Worm (Caenorhabditis elegans) whole organism, L3 larva: ENCODE results near the gene sulp-5.
A peak's percentile ranks its signal among the peaks of the same experiment; 100 is the strongest.

Experiments used
- R02D3.7 ChIP-seq: fragments of 150-350 bp; optimal IDR thresholded peaks from 2 replicates; lab custom pipeline; 2014; ENCODE audit warnings: missing biosample characterization, missing genetic modification characterization
- ama-1 ChIP-seq: fragments of 150-350 bp; optimal IDR thresholded peaks from 2 replicates; lab custom pipeline; 2018
- ceh-16 ChIP-seq: sonication (generic microtip); optimal IDR thresholded peaks from 2 replicates; lab custom pipeline; 2017; ENCODE audit warnings: missing biosample characterization, missing genetic modification characterization
- ceh-28 ChIP-seq: fragments of 150-350 bp; optimal IDR thresholded peaks from 2 replicates; lab custom pipeline; 2014; ENCODE audit warnings: missing biosample characterization, missing genetic modification reagents, missing genetic modification characterization
- ceh-82 ChIP-seq: fragments of 150-350 bp; optimal IDR thresholded peaks from 2 replicates; lab custom pipeline; 2014; ENCODE audit warnings: missing biosample characterization, missing genetic modification characterization
- ceh-9 ChIP-seq: sonication (generic microtip); optimal IDR thresholded peaks from 2 replicates; lab custom pipeline; 2018; ENCODE audit warnings: missing biosample characterization, missing genetic modification characterization
- elt-2 ChIP-seq: sonication (generic microtip); optimal IDR thresholded peaks from 2 replicates; lab custom pipeline; 2016; ENCODE audit warnings: missing genetic modification reagents, mild to moderate bottlenecking, missing genetic modification characterization, missing compliant biosample characterization
- elt-3 ChIP-seq, 3 experiments: fragments of 150-350 bp in 1 of 3; sonication (generic microtip) in 2 of 3; optimal IDR thresholded peaks; 2 replicates in 2 of 3; 4 replicates in 1 of 3; lab custom pipeline; 2014 to 2017; ENCODE audit warnings: missing biosample characterization in 3 of 3, missing genetic modification characterization in 3 of 3
- hmg-11 ChIP-seq: sonication (generic microtip); optimal IDR thresholded peaks from 2 replicates; lab custom pipeline; 2016; ENCODE audit warnings: missing genetic modification characterization, missing compliant biosample characterization
- jun-1 ChIP-seq: fragments of 150-350 bp; optimal IDR thresholded peaks from 2 replicates; lab custom pipeline; 2014; ENCODE audit warnings: missing biosample characterization, missing genetic modification reagents, missing genetic modification characterization
- lin-39 ChIP-seq: fragments of 150-350 bp; optimal IDR thresholded peaks from 2 replicates; lab custom pipeline; 2018; ENCODE audit warnings: missing biosample characterization, missing genetic modification reagents, missing genetic modification characterization
- lsy-12 ChIP-seq: sonication (generic microtip); optimal IDR thresholded peaks from 2 replicates; lab custom pipeline; 2016; ENCODE audit warnings: mild to moderate bottlenecking, missing genetic modification characterization, missing compliant biosample characterization
- mml-1 ChIP-seq: fragments of 150-350 bp; sonication (generic microtip); optimal IDR thresholded peaks from 3 replicates; lab custom pipeline; 2014; ENCODE audit warnings: missing biosample characterization, missing genetic modification characterization
- nfya-1 ChIP-seq: sonication (generic microtip); optimal IDR thresholded peaks from 2 replicates; lab custom pipeline; 2017; ENCODE audit warnings: missing genetic modification characterization, mild to moderate bottlenecking, missing compliant biosample characterization, antibody characterized with exemption, moderate library complexity; ENCODE audit not compliant: insufficient read depth
- nhr-11 ChIP-seq: fragments of 150-350 bp; optimal IDR thresholded peaks from 2 replicates; lab custom pipeline; 2014; ENCODE audit warnings: missing biosample characterization, missing genetic modification characterization
- nhr-237 ChIP-seq: fragments of 150-350 bp; optimal IDR thresholded peaks from 2 replicates; lab custom pipeline; 2014; ENCODE audit warnings: missing biosample characterization, missing genetic modification characterization
- nhr-25 ChIP-seq: sonication (generic microtip); optimal IDR thresholded peaks from 2 replicates; lab custom pipeline; 2017; ENCODE audit warnings: missing biosample characterization, missing genetic modification characterization
- nhr-28 ChIP-seq: fragments of 150-350 bp; optimal IDR thresholded peaks from 2 replicates; lab custom pipeline; 2014; ENCODE audit warnings: missing biosample characterization, missing genetic modification characterization
- nhr-43 ChIP-seq: sonication (generic microtip); optimal IDR thresholded peaks from 2 replicates; lab custom pipeline; 2016; ENCODE audit warnings: mild to moderate bottlenecking, missing genetic modification characterization, missing compliant biosample characterization; ENCODE audit not compliant: poor library complexity, severe bottlenecking
- nhr-67 ChIP-seq: fragments of 150-350 bp; optimal IDR thresholded peaks from 2 replicates; lab custom pipeline; 2014; ENCODE audit warnings: missing biosample characterization, missing genetic modification characterization
- nhr-76 ChIP-seq: fragments of 150-350 bp; sonication (generic microtip); optimal IDR thresholded peaks from 5 replicates; lab custom pipeline; 2014; ENCODE audit warnings: missing biosample characterization, missing genetic modification characterization
- nhr-77 ChIP-seq: fragments of 150-350 bp; optimal IDR thresholded peaks from 2 replicates; lab custom pipeline; 2014; ENCODE audit warnings: missing biosample characterization, missing genetic modification characterization
- pha-4 ChIP-seq: fragments of 150-350 bp; optimal IDR thresholded peaks from 2 replicates; lab custom pipeline; 2014; ENCODE audit warnings: missing biosample characterization, missing genetic modification reagents, missing genetic modification characterization
- pqm-1 ChIP-seq: fragments of 150-350 bp; optimal IDR thresholded peaks from 2 replicates; lab custom pipeline; 2017; ENCODE audit warnings: missing biosample characterization, missing genetic modification characterization, inconsistent platforms
- sea-2 ChIP-seq: fragments of 150-350 bp; sonication (generic microtip); optimal IDR thresholded peaks from 4 replicates; lab custom pipeline; 2014; ENCODE audit warnings: missing biosample characterization, missing genetic modification reagents, missing genetic modification characterization
- skn-1 ChIP-seq: fragments of 150-350 bp; optimal IDR thresholded peaks from 2 replicates; lab custom pipeline; 2014; ENCODE audit warnings: missing biosample characterization, missing genetic modification characterization
- tbx-2 ChIP-seq: sonication (generic microtip); optimal IDR thresholded peaks from 2 replicates; lab custom pipeline; 2016; ENCODE audit warnings: mild to moderate bottlenecking, missing genetic modification characterization, missing compliant biosample characterization
- zag-1 ChIP-seq: fragments of 150-350 bp; optimal IDR thresholded peaks from 2 replicates; lab custom pipeline; 2014; ENCODE audit warnings: missing biosample characterization, missing genetic modification characterization
- ztf-4 ChIP-seq: fragments of 150-350 bp; optimal IDR thresholded peaks from 2 replicates; lab custom pipeline; 2014; ENCODE audit warnings: missing biosample characterization, missing genetic modification characterization

sulp-5 gene

DNA sequence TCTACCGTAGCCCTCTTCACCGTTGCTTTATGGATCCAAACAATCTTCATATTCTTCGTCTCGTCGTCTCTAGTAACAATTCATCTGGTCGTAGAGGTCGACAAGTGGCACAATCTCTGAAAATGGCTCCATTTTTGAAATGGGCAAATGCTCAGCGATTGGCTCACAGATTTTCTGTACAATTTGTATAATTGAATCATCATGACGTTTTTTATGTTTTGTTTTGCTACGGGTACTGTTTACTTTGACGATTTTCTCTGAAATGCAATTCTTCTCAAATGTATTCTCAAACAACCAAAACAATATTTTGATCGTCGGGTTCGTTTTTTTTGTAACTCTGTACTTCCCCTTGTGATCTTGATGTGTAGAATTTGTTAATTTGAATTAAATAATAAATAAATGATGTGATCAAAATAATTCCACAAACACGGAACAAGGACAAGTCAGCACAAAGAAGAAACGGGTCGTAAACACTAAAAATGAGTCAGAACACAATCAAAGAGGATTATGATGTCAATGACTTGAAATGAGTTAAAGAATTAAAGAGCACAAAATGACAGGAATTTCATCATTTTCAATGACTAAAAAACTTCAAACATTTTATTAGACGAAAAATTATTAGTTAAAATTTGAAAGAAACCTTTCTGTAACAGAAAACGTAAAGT is 17.8 kb upstream of the sulp-5 start:
- TF ChIP-seq elt-2 (tag; lab: Kevin White, UChicago) (peak; percentile 36), ceh-16 (tag; lab: Kevin White, UChicago) (no peak), nhr-76 (tag; lab: Kevin White, UChicago) (no peak), pqm-1 (tag; lab: Kevin White, UChicago) (peak; percentile 58), jun-1 (peak; percentile 52), pha-4 (peak; percentile 36), skn-1 (tag; lab: Kevin White, UChicago) (no peak)

DNA sequence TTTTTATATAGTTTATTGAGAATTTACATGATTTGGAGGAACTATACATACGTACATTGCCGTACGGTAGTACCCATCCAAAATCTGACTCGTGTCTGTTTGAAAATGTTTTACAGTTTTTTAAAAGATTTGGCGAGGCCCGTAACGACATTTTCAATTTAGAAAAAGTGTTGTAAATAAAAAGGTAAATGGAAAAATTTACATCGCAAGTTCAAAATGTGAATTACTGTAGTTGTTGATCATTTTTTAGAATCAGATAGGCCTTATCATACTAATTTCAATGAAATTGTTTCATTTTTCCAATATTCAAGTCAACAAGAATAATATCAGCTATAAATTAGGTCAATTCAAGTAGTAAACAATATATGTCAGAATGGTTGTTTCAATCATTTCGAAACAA is 17.0 kb upstream of the sulp-5 start, which contains the start of gene R13H4.6:
TSS of gene R13H4.6 (plus strand) at position 301 of the 400 bp plus-strand sequence.
- no peak for TF ChIP-seq lin-39 (tag; lab: Kevin White, UChicago)
- TF ChIP-seq pha-4, result peak; percentile 20

DNA sequence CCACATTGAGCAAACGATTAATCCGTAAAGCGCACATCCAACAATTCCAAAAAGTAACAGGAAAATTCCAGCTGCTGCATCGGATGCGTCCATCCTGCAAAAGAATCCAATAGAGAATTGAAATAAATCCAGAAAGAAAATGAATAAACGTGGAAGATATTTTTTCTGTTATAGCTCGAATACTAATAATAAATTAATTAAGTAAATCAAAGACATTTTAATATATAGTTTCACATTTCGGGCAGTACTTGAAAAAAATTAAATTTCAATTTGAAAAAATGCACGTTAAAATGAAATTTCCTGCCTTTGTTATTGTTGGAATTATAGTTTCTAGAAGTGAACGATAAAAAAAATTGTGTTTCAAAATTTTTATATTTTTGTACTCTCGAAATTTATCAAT is 11.7 kb upstream of the sulp-5 start, which contains the start of gene R13H4.7:
TSS of gene R13H4.7 (minus strand) at position 101 of the 400 bp plus-strand sequence.
- no peak for TF ChIP-seq nhr-43 (tag; lab: Kevin White, UChicago)

DNA sequence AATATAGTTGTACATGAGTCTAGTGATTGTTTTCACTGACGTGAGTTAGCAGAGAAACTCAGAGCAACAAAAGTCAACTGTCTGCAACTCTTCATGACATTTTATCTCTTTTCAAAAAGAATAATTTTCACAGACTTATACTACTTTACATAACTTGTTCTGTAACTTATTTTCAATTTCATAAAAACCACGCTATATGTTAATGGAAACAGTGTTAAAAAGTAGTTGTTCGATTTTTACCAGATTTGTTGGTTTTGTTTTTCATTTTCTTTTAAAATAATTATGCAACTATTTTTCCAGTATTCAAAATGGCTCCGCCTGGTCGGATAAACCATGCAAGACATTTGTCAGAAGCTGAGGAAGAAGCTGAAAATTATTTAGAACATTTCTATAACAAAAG is 4.8 kb upstream of the sulp-5 start, which contains the start of gene sulp-4:
TSS of gene sulp-4 (plus strand) at position 301 of the 400 bp plus-strand sequence.
- TF ChIP-seq sea-2 (GFP tag; lab: Kevin White, UChicago), result no peak
- no peak for TF ChIP-seq nhr-67 (tag; lab: Kevin White, UChicago)
- TF ChIP-seq nhr-28, result no peak
- no peak for TF ChIP-seq nhr-11

DNA sequence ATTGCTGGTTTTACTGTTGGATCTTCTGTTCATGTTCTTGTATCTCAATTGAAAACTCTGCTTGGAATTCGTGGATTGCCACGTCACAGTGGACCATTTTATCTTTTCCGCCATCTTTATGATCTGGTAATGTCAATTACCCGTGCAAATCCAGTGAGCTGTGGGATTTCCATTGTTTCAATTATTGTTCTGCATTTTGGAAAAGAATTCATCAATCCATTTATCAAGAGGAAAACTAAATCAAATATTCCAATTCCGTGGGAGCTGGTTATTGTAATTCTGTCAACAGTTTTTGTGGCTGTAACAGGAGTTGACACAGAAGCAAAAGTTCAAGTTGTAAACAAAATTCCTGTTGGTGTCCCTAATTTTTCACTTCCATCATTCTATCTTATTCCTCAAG is 3.2 kb upstream of the sulp-5 start:
- TF ChIP-seq elt-3 (tag; optimal IDR thresholded peaks at IDR 0.05; lab: Kevin White, UChicago) (no peak), ceh-82 (no peak), nhr-237 (no peak), tbx-2 (tag; lab: Kevin White, UChicago) (no peak), nhr-25 (no peak), mml-1 (tag; lab: Kevin White, UChicago) (no peak), nfya-1 (tag; lab: Kevin White, UChicago) (no peak), pqm-1 (tag; lab: Kevin White, UChicago) (no peak), nhr-28 (no peak), ztf-4 (tag; lab: Kevin White, UChicago) (no peak), lin-39 (tag; lab: Kevin White, UChicago) (no peak), pha-4 (no peak), R02D3.7 (tag; lab: Kevin White, UChicago) (no peak)
- TF ChIP-seq, all 47 proteins: peak for 0

DNA sequence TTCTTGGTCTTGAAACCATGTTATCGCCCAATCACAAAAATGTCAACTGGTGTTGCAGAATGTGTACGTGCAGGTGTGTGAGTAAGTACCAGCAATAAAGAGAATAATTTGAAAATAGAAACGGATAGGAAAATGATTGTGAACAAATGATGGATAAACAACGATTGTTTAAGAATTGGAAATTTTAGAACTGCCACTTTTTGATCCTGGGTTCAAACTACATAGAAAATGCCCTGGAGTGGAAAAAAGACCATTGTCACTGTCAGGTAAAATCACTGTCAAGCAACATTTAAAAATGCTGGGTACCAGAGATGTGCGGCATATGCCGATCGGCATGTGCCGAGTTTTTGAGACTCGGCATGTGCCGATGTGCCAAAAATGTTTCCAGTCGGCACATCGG is 3.4 kb downstream of the sulp-5 start:
- TF ChIP-seq pqm-1 (tag; lab: Kevin White, UChicago), result no peak

DNA sequence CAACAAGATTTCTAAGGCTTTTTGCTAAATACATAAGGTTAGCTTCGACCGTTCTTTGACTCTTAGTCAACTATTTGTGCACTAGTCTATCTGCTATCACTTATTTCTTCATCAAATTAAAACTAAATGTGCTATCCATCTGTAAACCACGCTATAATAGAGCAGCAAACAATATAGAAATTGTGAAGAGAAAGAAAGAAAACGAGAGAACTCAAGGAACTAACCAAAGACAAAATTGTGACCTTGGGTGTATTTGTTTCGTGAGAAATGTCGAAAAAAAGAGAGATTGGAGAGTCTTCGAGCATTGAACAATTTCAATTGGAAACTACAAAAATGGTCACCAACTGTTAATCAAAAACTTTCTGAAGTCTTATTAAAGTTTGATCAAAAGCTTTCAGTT is 5.3 kb downstream of the sulp-5 start:
- TF ChIP-seq ama-1, result no peak
- no peak for TF ChIP-seq ceh-9 (tag; lab: Kevin White, UChicago)
- no peak for TF ChIP-seq hmg-11 (tag; lab: Kevin White, UChicago)
- TF ChIP-seq lsy-12 (tag; lab: Kevin White, UChicago), result no peak
- no peak for TF ChIP-seq nhr-77 (tag; lab: Kevin White, UChicago)
- no peak for TF ChIP-seq zag-1
- peak; percentile 73 for TF ChIP-seq pha-4
- peak; percentile 32 for TF ChIP-seq elt-2 (tag; lab: Kevin White, UChicago)
- TF ChIP-seq ceh-28 (tag; lab: Kevin White, UChicago), result no peak
- TF ChIP-seq jun-1, result peak; percentile 39
- TF ChIP-seq pqm-1 (tag; lab: Kevin White, UChicago), result peak; percentile 94
